Worm (Caenorhabditis elegans) whole organism, L3 larva: ENCODE measurements around the gene K08D9.6.

Experiments
- ZK546.5 ChIP-seq: sonication (generic microtip); optimal IDR thresholded peaks from 2 replicates; lab custom pipeline; 2017; ENCODE audit warnings: missing biosample characterization, missing genetic modification characterization
- aly-2 ChIP-seq: fragments of 150-350 bp; optimal IDR thresholded peaks from 2 replicates; lab custom pipeline; 2014; ENCODE audit warnings: missing biosample characterization, missing genetic modification characterization
- ama-1 ChIP-seq: fragments of 150-350 bp; optimal IDR thresholded peaks from 2 replicates; lab custom pipeline; 2018
- ceh-9 ChIP-seq: sonication (generic microtip); optimal IDR thresholded peaks from 2 replicates; lab custom pipeline; 2018; ENCODE audit warnings: missing biosample characterization, missing genetic modification characterization
- nhr-76 ChIP-seq: fragments of 150-350 bp; sonication (generic microtip); optimal IDR thresholded peaks from 5 replicates; lab custom pipeline; 2014; ENCODE audit warnings: missing biosample characterization, missing genetic modification characterization
- snpc-4 ChIP-seq: fragments of 150-350 bp; optimal IDR thresholded peaks from 2 replicates; lab custom pipeline; 2014; ENCODE audit warnings: missing biosample characterization, missing genetic modification characterization
- tbx-2 ChIP-seq: sonication (generic microtip); optimal IDR thresholded peaks from 2 replicates; lab custom pipeline; 2016; ENCODE audit warnings: mild to moderate bottlenecking, missing genetic modification characterization, missing compliant biosample characterization
- unc-62 ChIP-seq: fragments of 150-350 bp; sonication (generic microtip); optimal IDR thresholded peaks from 4 replicates; lab custom pipeline; 2014; ENCODE audit warnings: missing biosample characterization, missing genetic modification reagents, missing genetic modification characterization
- zag-1 ChIP-seq: fragments of 150-350 bp; optimal IDR thresholded peaks from 2 replicates; lab custom pipeline; 2014; ENCODE audit warnings: missing biosample characterization, missing genetic modification characterization
- ztf-11 ChIP-seq: fragments of 150-350 bp; optimal IDR thresholded peaks from 2 replicates; lab custom pipeline; 2014; ENCODE audit warnings: missing biosample characterization, missing genetic modification characterization
- ztf-4 ChIP-seq: fragments of 150-350 bp; optimal IDR thresholded peaks from 2 replicates; lab custom pipeline; 2014; ENCODE audit warnings: missing biosample characterization, missing genetic modification characterization

- TF ChIP-seq aly-2 (tag; lab: Kevin White, UChicago) (no peak), ztf-4 (no peak), unc-62 (GFP tag; lab: Kevin White, UChicago) (no peak), tbx-2 (tag; lab: Kevin White, UChicago) (no peak), ZK546.5 (tag; lab: Kevin White, UChicago) (no peak), zag-1 (no peak), nhr-76 (tag; lab: Kevin White, UChicago) (no peak), ztf-11 (tag; lab: Kevin White, UChicago) (no peak), snpc-4 (tag; lab: Kevin White, UChicago) (no peak), ceh-9 (no peak), ama-1 (lab: Kevin White, UChicago) (no peak)
These were observed 39.8 kb downstream of the K08D9.6 start, which contains the start of gene Y73C8B.2 for ce11 chrV:3194952-3195450.
